Worm (Caenorhabditis elegans) whole organism, L4 larva: ENCODE data around the gene F47B8.10.

Experiments
- ceh-32 ChIP-seq: sonication (generic microtip); optimal IDR thresholded peaks from 2 replicates; lab custom pipeline; 2016; ENCODE audit warnings: mild to moderate bottlenecking, missing genetic modification characterization, missing compliant biosample characterization; ENCODE audit not compliant: poor library complexity
- ceh-82 ChIP-seq: sonication (generic microtip); optimal IDR thresholded peaks from 2 replicates; lab custom pipeline; 2017; ENCODE audit warnings: missing biosample characterization, missing genetic modification characterization
- dmd-8 ChIP-seq: fragments of 200-800 bp; sonication (Bioruptor generic); IDR thresholded peaks from 2 replicates; pipeline ENCODE4 v1.3.6; 2022; ENCODE audit warnings: missing genetic modification characterization, missing compliant biosample characterization
- lim-7 ChIP-seq: fragments of 200-800 bp; sonication (Bioruptor generic); IDR thresholded peaks from 2 replicates; pipeline ENCODE4 v1.3.6; 2022; ENCODE audit warnings: missing genetic modification characterization, missing compliant biosample characterization
- nhr-237 ChIP-seq: sonication (generic microtip); optimal IDR thresholded peaks from 2 replicates; lab custom pipeline; 2017; ENCODE audit warnings: missing biosample characterization, missing genetic modification characterization
- nhr-76 ChIP-seq: fragments of 150-350 bp; optimal IDR thresholded peaks from 2 replicates; lab custom pipeline; 2014; ENCODE audit warnings: missing biosample characterization, missing genetic modification characterization
- pqm-1 ChIP-seq: sonication (generic microtip); optimal IDR thresholded peaks from 2 replicates; lab custom pipeline; 2017; ENCODE audit warnings: missing biosample characterization, missing genetic modification characterization
- unc-39 ChIP-seq: sonication (generic microtip); optimal IDR thresholded peaks from 2 replicates; lab custom pipeline; 2017; ENCODE audit warnings: missing biosample characterization, missing genetic modification characterization
- unc-62 ChIP-seq, 3 experiments: fragments of 150-350 bp in 1 of 3; sonication (generic microtip); optimal IDR thresholded peaks in 2 of 3; peaks in 1 of 3; 1 replicate in 1 of 3; 2 replicates in 2 of 3; lab custom pipeline; 2014 to 2017; ENCODE audit warnings: missing biosample characterization in 3 of 3, missing genetic modification characterization in 3 of 3, missing genetic modification reagents in 3 of 3, missing genotype in 1 of 3
- zfp-3 ChIP-seq: fragments of 200-800 bp; sonication (Bioruptor generic); conservative IDR thresholded peaks from 2 replicates; pipeline ENCODE4 v1.3.6; 2022; ENCODE audit warnings: missing genetic modification reagents, missing genetic modification characterization, missing compliant biosample characterization

- TF ChIP-seq dmd-8 (GFP tag; lab: Robert Waterston, UW) = no peak
- TF ChIP-seq nhr-237 (tag; lab: Kevin White, UChicago) = peak; percentile 58
- TF ChIP-seq zfp-3 = peak; percentile 82; the same call in 1 of the 2 replicates
- TF ChIP-seq ceh-82 = no peak
- no peak for TF ChIP-seq unc-39
- no peak for TF ChIP-seq nhr-76
- no peak for TF ChIP-seq pqm-1
- TF ChIP-seq unc-62 (GFP tag; optimal IDR thresholded peaks at IDR 0.05 in 1 of 2; lab: Kevin White, UChicago) = peak in 1 of 2 experiments; percentile 94
- TF ChIP-seq unc-62 (tag; optimal IDR thresholded peaks at IDR 0.05; lab: Kevin White, UChicago) = no peak
- no peak for TF ChIP-seq lim-7
- TF ChIP-seq ceh-32 (tag; lab: Kevin White, UChicago) = no peak
These were observed 12.6 kb downstream of the F47B8.10 start, which contains the start of gene Y49A3A.3 for ce11 chrV:14354258-14354877.
